Fruit fly (Drosophila melanogaster): ENCODE results near the gene TwdlZ.

Gene TwdlZ

DNA sequence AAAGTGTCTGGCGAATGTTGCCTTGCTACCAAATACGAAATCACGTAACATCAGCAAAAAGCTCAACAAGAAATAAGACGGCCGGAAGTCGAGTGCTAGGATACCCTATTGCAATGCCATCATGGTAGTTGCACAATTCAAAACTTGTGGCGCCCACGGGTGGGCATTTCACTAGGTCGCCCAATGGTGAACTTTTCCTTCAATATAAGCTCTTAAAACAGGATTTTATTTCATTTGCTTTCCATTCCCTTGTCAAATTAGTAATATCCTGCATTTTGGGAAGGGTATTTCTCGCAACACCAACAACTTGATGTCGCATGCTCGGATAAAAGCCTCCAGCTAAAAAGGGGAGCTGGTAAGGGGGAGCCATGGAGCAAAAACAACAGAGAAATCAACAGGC, 23.6 kb downstream of the TwdlZ start (continued):
- TF ChIP-seq fd59A (GFP tag; optimal IDR thresholded peaks at IDR 0.05) (peak; percentile 56), CG15336 (GFP tag; IDR thresholded peaks at IDR 0.05) (peak; percentile 79), CG6792 (GFP tag; optimal IDR thresholded peaks at IDR 0.05) (peak; percentile 72), OdsH (GFP tag; optimal IDR thresholded peaks at IDR 0.05) (peak; percentile 62), dac (GFP tag; optimal IDR thresholded peaks at IDR 0.05) (peak; percentile 20), fd85E (GFP tag; optimal IDR thresholded peaks at IDR 0.05) (peak; percentile 12), Eip93F (GFP tag; optimal IDR thresholded peaks at IDR 0.05) (no peak), esn (GFP tag; optimal IDR thresholded peaks at IDR 0.05) (peak; percentile 81), Ets21C (GFP tag; optimal IDR thresholded peaks at IDR 0.05) (peak; percentile 65), Gug (GFP tag; IDR thresholded peaks at IDR 0.05) (peak; percentile 41; the same call in 1 of the 2 replicates), dsx (GFP tag; optimal IDR thresholded peaks at IDR 0.05; ENCODE audit: poor library complexity, severe bottlenecking) (peak; percentile 23)

- TF ChIP-seq Eip78C (GFP tag) (peak; percentile 91), acj6 (GFP tag; optimal IDR thresholded peaks at IDR 0.05) (peak; percentile 18), Ets96B (tag; optimal IDR thresholded peaks at IDR 0.05) (peak; percentile 28), CG6792 (GFP tag; optimal IDR thresholded peaks at IDR 0.05) (peak; percentile 31), fkh (GFP tag; optimal IDR thresholded peaks at IDR 0.05) (no peak), CG32006 (GFP tag; optimal IDR thresholded peaks at IDR 0.05) (peak; percentile 48), Hr39 (GFP tag; optimal IDR thresholded peaks at IDR 0.05) (no peak), CG11294 (GFP tag; IDR thresholded peaks at IDR 0.05) (no peak), pdm3 (GFP tag; optimal IDR thresholded peaks at IDR 0.05) (peak; percentile 9), Hr4 (GFP tag; optimal IDR thresholded peaks at IDR 0.05) (peak; percentile 11), CG6808 (GFP tag; optimal IDR thresholded peaks at IDR 0.05) (peak; percentile 39), CG3032 (tag; optimal IDR thresholded peaks at IDR 0.05) (peak; percentile 23), cyc (GFP tag; optimal IDR thresholded peaks at IDR 0.05) (no peak), CG8319 (GFP tag; optimal IDR thresholded peaks at IDR 0.05) (no peak), CG11762 (GFP tag; optimal IDR thresholded peaks at IDR 0.05; ENCODE audit: insufficient read depth) (no peak), Sox14 (GFP tag; optimal IDR thresholded peaks at IDR 0.05) (peak; percentile 25), topi (GFP tag; optimal IDR thresholded peaks at IDR 0.05) (peak; percentile 47), achi (GFP tag; optimal IDR thresholded peaks at IDR 0.05) (peak; percentile 42), lz (GFP tag; optimal IDR thresholded peaks at IDR 0.05) (peak; percentile 33), CG15336 (GFP tag; IDR thresholded peaks at IDR 0.05) (peak; percentile 36), CG6163 (GFP tag; IDR thresholded peaks at IDR 0.05) (no peak), fd59A (GFP tag; optimal IDR thresholded peaks at IDR 0.05) (peak; percentile 14), CG3919 (GFP tag; optimal IDR thresholded peaks at IDR 0.05) (peak; percentile 28), Hr38 (GFP tag; optimal IDR thresholded peaks at IDR 0.05) (no peak), CG9139 (GFP tag; optimal IDR thresholded peaks at IDR 0.05) (no peak), eg (GFP tag; IDR thresholded peaks at IDR 0.05) (no peak), svp (GFP tag) (peak; percentile 86), Met (GFP tag; optimal IDR thresholded peaks at IDR 0.05) (peak; percentile 42), CG4318 (GFP tag; optimal IDR thresholded peaks at IDR 0.05) (no peak), Gug (GFP tag; IDR thresholded peaks at IDR 0.05) (no peak), esn (GFP tag; optimal IDR thresholded peaks at IDR 0.05) (peak; percentile 53), vri (GFP tag; optimal IDR thresholded peaks at IDR 0.05) (peak; percentile 3), Blimp-1 (GFP tag; optimal IDR thresholded peaks at IDR 0.05) (no peak), CG10631 (GFP tag; optimal IDR thresholded peaks at IDR 0.05) (peak; percentile 34), spab (GFP tag; optimal IDR thresholded peaks at IDR 0.05) (peak; percentile 16), dsx (GFP tag; optimal IDR thresholded peaks at IDR 0.05; ENCODE audit: poor library complexity, severe bottlenecking) (peak; percentile 62), Eip93F (GFP tag; optimal IDR thresholded peaks at IDR 0.05) (no peak), Ets21C (GFP tag; optimal IDR thresholded peaks at IDR 0.05) (no peak), Smox (GFP tag; optimal IDR thresholded peaks at IDR 0.05) (peak; percentile 37), Lpt (GFP tag; optimal IDR thresholded peaks at IDR 0.05) (no peak), CG8119 (GFP tag; IDR thresholded peaks at IDR 0.05) (peak; percentile 38; the same call in 1 of the 3 replicates), fd85E (GFP tag; optimal IDR thresholded peaks at IDR 0.05) (no peak), CG31627 (GFP tag; optimal IDR thresholded peaks at IDR 0.05) (no peak), OdsH (GFP tag; optimal IDR thresholded peaks at IDR 0.05) (peak; percentile 14), CG6276 (GFP tag; optimal IDR thresholded peaks at IDR 0.05) (peak; percentile 24), CG10669 (GFP tag; optimal IDR thresholded peaks at IDR 0.05) (peak; percentile 3), Eip75B (GFP tag; optimal IDR thresholded peaks at IDR 0.05) (peak; percentile 19), CG7368 (GFP tag; optimal IDR thresholded peaks at IDR 0.05) (no peak)
Observed at dm6 chrX:16764955-16765354, 27.0 kb downstream of the TwdlZ start.
